Worm (Caenorhabditis elegans) whole organism, L3 larva: ENCODE measurements around the gene K06G5.1.

ENCODE experiments used
- ama-1 ChIP-seq: fragments of 150-350 bp; optimal IDR thresholded peaks from 2 replicates; lab custom pipeline; 2018
- ceh-16 ChIP-seq: sonication (generic microtip); optimal IDR thresholded peaks from 2 replicates; lab custom pipeline; 2017; ENCODE audit warnings: missing biosample characterization, missing genetic modification characterization
- ceh-28 ChIP-seq: fragments of 150-350 bp; optimal IDR thresholded peaks from 2 replicates; lab custom pipeline; 2014; ENCODE audit warnings: missing biosample characterization, missing genetic modification reagents, missing genetic modification characterization
- daf-12 ChIP-seq: fragments of 150-350 bp; optimal IDR thresholded peaks from 2 replicates; lab custom pipeline; 2014; ENCODE audit warnings: missing biosample characterization, missing genetic modification reagents, missing genetic modification characterization
- egl-27 ChIP-seq: sonication (generic microtip); optimal IDR thresholded peaks from 4 replicates; lab custom pipeline; 2017; ENCODE audit warnings: missing biosample characterization, missing genetic modification reagents, missing genetic modification characterization
- elt-2 ChIP-seq: sonication (generic microtip); optimal IDR thresholded peaks from 2 replicates; lab custom pipeline; 2016; ENCODE audit warnings: missing genetic modification reagents, mild to moderate bottlenecking, missing genetic modification characterization, missing compliant biosample characterization
- eor-1 ChIP-seq, 2 experiments: fragments of 150-350 bp; optimal IDR thresholded peaks; 2 replicates each; lab custom pipeline; 2014 to 2018; ENCODE audit warnings: missing biosample characterization in 2 of 2, missing genetic modification characterization in 2 of 2
- fkh-10 ChIP-seq: sonication (generic microtip); optimal IDR thresholded peaks from 2 replicates; lab custom pipeline; 2017; ENCODE audit warnings: missing biosample characterization, missing genetic modification reagents, missing genetic modification characterization
- fkh-2 ChIP-seq: fragments of 150-350 bp; optimal IDR thresholded peaks from 2 replicates; lab custom pipeline; 2014; ENCODE audit warnings: missing biosample characterization, missing genetic modification reagents, missing genetic modification characterization
- hmg-11 ChIP-seq: sonication (generic microtip); optimal IDR thresholded peaks from 2 replicates; lab custom pipeline; 2016; ENCODE audit warnings: missing genetic modification characterization, missing compliant biosample characterization
- lin-15B ChIP-seq: fragments of 150-350 bp; optimal IDR thresholded peaks from 2 replicates; lab custom pipeline; 2014; ENCODE audit warnings: missing biosample characterization, missing genetic modification characterization
- lsy-12 ChIP-seq: sonication (generic microtip); optimal IDR thresholded peaks from 2 replicates; lab custom pipeline; 2016; ENCODE audit warnings: mild to moderate bottlenecking, missing genetic modification characterization, missing compliant biosample characterization
- mdl-1 ChIP-seq: fragments of 150-350 bp; optimal IDR thresholded peaks from 2 replicates; lab custom pipeline; 2014; ENCODE audit warnings: missing biosample characterization, missing genetic modification characterization
- mml-1 ChIP-seq: fragments of 150-350 bp; sonication (generic microtip); optimal IDR thresholded peaks from 3 replicates; lab custom pipeline; 2014; ENCODE audit warnings: missing biosample characterization, missing genetic modification characterization
- nfya-1 ChIP-seq: sonication (generic microtip); optimal IDR thresholded peaks from 2 replicates; lab custom pipeline; 2017; ENCODE audit warnings: missing genetic modification characterization, mild to moderate bottlenecking, missing compliant biosample characterization, antibody characterized with exemption, moderate library complexity; ENCODE audit not compliant: insufficient read depth
- nhr-11 ChIP-seq: fragments of 150-350 bp; optimal IDR thresholded peaks from 2 replicates; lab custom pipeline; 2014; ENCODE audit warnings: missing biosample characterization, missing genetic modification characterization
- nhr-12 ChIP-seq: fragments of 150-350 bp; optimal IDR thresholded peaks from 2 replicates; lab custom pipeline; 2014; ENCODE audit warnings: missing biosample characterization, missing genetic modification characterization
- nhr-23 ChIP-seq: fragments of 150-350 bp; optimal IDR thresholded peaks from 2 replicates; lab custom pipeline; 2014; ENCODE audit warnings: missing biosample characterization, missing genetic modification reagents, missing genetic modification characterization
- nhr-28 ChIP-seq: fragments of 150-350 bp; optimal IDR thresholded peaks from 2 replicates; lab custom pipeline; 2014; ENCODE audit warnings: missing biosample characterization, missing genetic modification characterization
- nhr-43 ChIP-seq: sonication (generic microtip); optimal IDR thresholded peaks from 2 replicates; lab custom pipeline; 2016; ENCODE audit warnings: mild to moderate bottlenecking, missing genetic modification characterization, missing compliant biosample characterization; ENCODE audit not compliant: poor library complexity, severe bottlenecking
- nhr-67 ChIP-seq: fragments of 150-350 bp; optimal IDR thresholded peaks from 2 replicates; lab custom pipeline; 2014; ENCODE audit warnings: missing biosample characterization, missing genetic modification characterization
- nhr-76 ChIP-seq: fragments of 150-350 bp; sonication (generic microtip); optimal IDR thresholded peaks from 5 replicates; lab custom pipeline; 2014; ENCODE audit warnings: missing biosample characterization, missing genetic modification characterization
- nhr-77 ChIP-seq: fragments of 150-350 bp; optimal IDR thresholded peaks from 2 replicates; lab custom pipeline; 2014; ENCODE audit warnings: missing biosample characterization, missing genetic modification characterization
- pha-4 ChIP-seq: fragments of 150-350 bp; optimal IDR thresholded peaks from 2 replicates; lab custom pipeline; 2014; ENCODE audit warnings: missing biosample characterization, missing genetic modification reagents, missing genetic modification characterization
- pqm-1 ChIP-seq: fragments of 150-350 bp; optimal IDR thresholded peaks from 2 replicates; lab custom pipeline; 2017; ENCODE audit warnings: missing biosample characterization, missing genetic modification characterization, inconsistent platforms
- sea-2 ChIP-seq: fragments of 150-350 bp; sonication (generic microtip); optimal IDR thresholded peaks from 4 replicates; lab custom pipeline; 2014; ENCODE audit warnings: missing biosample characterization, missing genetic modification reagents, missing genetic modification characterization
- skn-1 ChIP-seq: fragments of 150-350 bp; optimal IDR thresholded peaks from 2 replicates; lab custom pipeline; 2014; ENCODE audit warnings: missing biosample characterization, missing genetic modification characterization
- snpc-4 ChIP-seq: fragments of 150-350 bp; optimal IDR thresholded peaks from 2 replicates; lab custom pipeline; 2014; ENCODE audit warnings: missing biosample characterization, missing genetic modification characterization
- unc-39 ChIP-seq: sonication (generic microtip); optimal IDR thresholded peaks from 4 replicates; lab custom pipeline; 2017; ENCODE audit warnings: missing biosample characterization, missing genetic modification characterization
- unc-62 ChIP-seq: fragments of 150-350 bp; sonication (generic microtip); optimal IDR thresholded peaks from 4 replicates; lab custom pipeline; 2014; ENCODE audit warnings: missing biosample characterization, missing genetic modification reagents, missing genetic modification characterization
- zag-1 ChIP-seq: fragments of 150-350 bp; optimal IDR thresholded peaks from 2 replicates; lab custom pipeline; 2014; ENCODE audit warnings: missing biosample characterization, missing genetic modification characterization
- ztf-11 ChIP-seq: fragments of 150-350 bp; optimal IDR thresholded peaks from 2 replicates; lab custom pipeline; 2014; ENCODE audit warnings: missing biosample characterization, missing genetic modification characterization
- ztf-4 ChIP-seq: fragments of 150-350 bp; optimal IDR thresholded peaks from 2 replicates; lab custom pipeline; 2014; ENCODE audit warnings: missing biosample characterization, missing genetic modification characterization

The K06G5.1 gene

DNA sequence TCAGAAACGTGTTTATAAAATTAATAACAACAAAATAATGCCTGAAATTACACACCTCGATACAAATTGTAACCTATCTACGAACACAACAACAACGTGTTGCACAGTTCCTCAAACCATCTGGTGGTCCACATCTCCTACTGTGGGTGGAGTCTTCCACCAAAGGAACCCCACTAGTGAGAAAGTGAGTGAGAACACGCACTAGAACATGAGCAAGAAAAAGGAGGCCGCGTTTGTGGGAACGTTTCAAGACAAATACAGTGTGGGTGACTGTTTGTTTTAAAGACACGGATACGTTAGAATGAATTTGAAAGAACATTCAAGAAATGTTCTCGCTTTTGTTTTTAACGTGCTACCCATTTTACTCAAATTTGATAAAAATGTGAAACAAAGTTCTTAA is 28.3 kb upstream of the K06G5.1 start, which contains the start of gene ceh-36:
ceh-36 (minus strand) TSS at position 101 of the 400 bp plus-strand sequence.
- TF ChIP-seq unc-39 (tag; lab: Kevin White, UChicago): no peak
- TF ChIP-seq nhr-67: no peak
- no peak for TF ChIP-seq fkh-2 (tag; lab: Kevin White, UChicago)
- TF ChIP-seq pqm-1 (tag; lab: Kevin White, UChicago): no peak
- no peak for TF ChIP-seq ceh-16
- no peak for TF ChIP-seq lin-15B (tag; lab: Kevin White, UChicago)
- TF ChIP-seq pha-4 (tag; lab: Kevin White, UChicago): no peak
- TF ChIP-seq nhr-43 (tag; lab: Kevin White, UChicago): no peak
- TF ChIP-seq mdl-1 (tag; lab: Kevin White, UChicago): no peak
- no peak for TF ChIP-seq nhr-23 (tag; lab: Kevin White, UChicago)
- no peak for TF ChIP-seq lsy-12 (tag; lab: Kevin White, UChicago)
- no peak for TF ChIP-seq ama-1 (lab: Kevin White, UChicago)
- no peak for TF ChIP-seq nhr-11 (tag; lab: Kevin White, UChicago)

DNA sequence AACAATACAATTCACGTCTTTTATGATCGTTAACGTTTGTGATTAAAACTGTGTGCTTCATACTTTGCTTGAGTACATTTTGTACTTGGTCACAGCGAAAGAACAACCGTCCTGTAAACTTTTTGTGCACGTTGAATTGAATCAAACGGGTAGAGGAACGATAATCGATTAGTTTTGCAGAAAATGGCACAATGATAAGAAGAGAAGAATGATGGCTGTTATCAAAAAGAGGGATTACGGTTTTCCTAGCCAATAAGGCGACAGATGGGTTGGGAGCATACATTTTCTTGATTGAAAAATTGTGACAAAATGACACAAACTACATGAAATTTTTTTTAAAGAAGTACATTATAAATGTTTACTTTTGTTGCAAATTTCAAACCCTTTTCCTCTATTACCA is 20.5 kb upstream of the K06G5.1 start:
- TF ChIP-seq egl-27 (no peak), elt-2 (peak; percentile 84), ceh-28 (tag; lab: Kevin White, UChicago) (peak; percentile 58), ama-1 (lab: Kevin White, UChicago) (no peak), nfya-1 (peak; percentile 64), pqm-1 (tag; lab: Kevin White, UChicago) (peak; percentile 69)
- TF ChIP-seq, all 47 proteins: peak for 4

DNA sequence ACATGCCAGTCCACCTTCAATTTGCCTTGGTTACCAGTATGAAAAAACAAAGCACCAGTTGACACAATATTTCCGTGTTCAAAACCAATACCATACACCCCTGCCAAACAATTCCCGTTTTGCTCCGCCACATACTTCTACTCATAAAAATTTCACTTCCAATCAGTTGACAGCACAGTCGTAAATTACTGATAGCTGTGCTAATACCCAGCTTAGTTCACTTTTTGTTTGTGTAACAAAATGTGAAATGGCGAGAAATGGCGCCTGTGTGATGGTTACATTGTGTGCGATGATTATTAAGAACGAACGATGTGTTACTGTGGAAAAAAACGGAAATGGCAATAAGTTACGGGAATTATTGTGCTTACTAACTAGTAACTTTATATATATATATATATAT is 8.5 kb upstream of the K06G5.1 start:
- TF ChIP-seq elt-2 (peak; percentile 72), ceh-28 (tag; lab: Kevin White, UChicago) (no peak), snpc-4 (tag; lab: Kevin White, UChicago) (no peak), pqm-1 (tag; lab: Kevin White, UChicago) (peak; percentile 40), pha-4 (tag; lab: Kevin White, UChicago) (peak; percentile 29)

DNA sequence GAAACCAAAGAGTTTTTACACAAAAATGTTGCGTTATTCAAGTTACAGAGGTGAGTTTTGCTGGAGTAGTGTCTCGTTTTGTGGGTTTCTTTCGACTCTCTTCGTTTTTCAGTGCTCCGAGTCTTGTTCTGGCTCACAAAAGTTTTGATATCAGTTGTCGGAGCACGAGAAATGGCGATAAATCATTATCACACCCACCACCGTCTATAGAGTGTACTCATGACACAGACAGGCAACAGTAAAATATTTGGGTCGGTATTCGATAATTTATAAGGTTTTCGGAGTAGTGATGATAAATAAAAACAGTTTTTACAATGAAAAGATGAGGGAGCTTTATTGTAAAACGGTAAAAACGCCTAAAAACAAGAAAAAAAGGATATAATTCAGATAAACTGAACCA is 6.8 kb upstream of the K06G5.1 start, which contains the start of gene ceh-37:
ceh-37 (minus strand) TSS at position 59 of the 400 bp plus-strand sequence.
- TF ChIP-seq sea-2: no peak
- TF ChIP-seq pha-4 (tag; lab: Kevin White, UChicago): no peak
- no peak for TF ChIP-seq hmg-11
- no peak for TF ChIP-seq nhr-77 (tag; lab: Kevin White, UChicago)
- no peak for TF ChIP-seq unc-62 (GFP tag; lab: Kevin White, UChicago)
- no peak for TF ChIP-seq zag-1 (tag; lab: Kevin White, UChicago)
- TF ChIP-seq fkh-10 (GFP tag; lab: Kevin White, UChicago): no peak
- TF ChIP-seq nhr-12 (tag; lab: Kevin White, UChicago): no peak
- no peak for TF ChIP-seq daf-12 (tag; lab: Kevin White, UChicago)
- TF ChIP-seq ceh-16: no peak
- peak; percentile 63 for TF ChIP-seq pqm-1 (tag; lab: Kevin White, UChicago)
- no peak for TF ChIP-seq nhr-76
- TF ChIP-seq mml-1: no peak
- peak; percentile 79 for TF ChIP-seq elt-2
- TF ChIP-seq eor-1 (tag; optimal IDR thresholded peaks at IDR 0.05; lab: Kevin White, UChicago): no peak

DNA sequence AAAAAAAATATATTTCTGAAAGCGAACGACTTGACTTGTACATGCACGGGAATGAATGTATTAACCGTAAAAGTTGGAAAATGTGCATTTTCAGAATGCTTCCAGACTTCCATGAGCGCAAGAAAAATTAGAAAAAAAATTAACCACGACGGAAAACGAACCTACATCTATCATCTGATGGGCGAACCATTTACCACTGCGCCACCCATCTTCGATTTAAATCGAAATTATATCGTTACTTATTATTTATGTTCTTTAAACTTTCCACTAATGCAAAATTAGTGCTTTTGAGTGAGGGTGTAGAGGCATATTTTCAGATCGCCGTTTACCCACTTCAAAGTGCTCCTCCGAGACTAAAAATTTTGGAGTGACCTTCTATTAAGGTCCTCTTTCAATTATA is 3.6 kb upstream of the K06G5.1 start:
- peak; percentile 18 for TF ChIP-seq elt-2
- TF ChIP-seq, all 47 proteins: peak for 1; not testable (repeated sequence) for 46

DNA sequence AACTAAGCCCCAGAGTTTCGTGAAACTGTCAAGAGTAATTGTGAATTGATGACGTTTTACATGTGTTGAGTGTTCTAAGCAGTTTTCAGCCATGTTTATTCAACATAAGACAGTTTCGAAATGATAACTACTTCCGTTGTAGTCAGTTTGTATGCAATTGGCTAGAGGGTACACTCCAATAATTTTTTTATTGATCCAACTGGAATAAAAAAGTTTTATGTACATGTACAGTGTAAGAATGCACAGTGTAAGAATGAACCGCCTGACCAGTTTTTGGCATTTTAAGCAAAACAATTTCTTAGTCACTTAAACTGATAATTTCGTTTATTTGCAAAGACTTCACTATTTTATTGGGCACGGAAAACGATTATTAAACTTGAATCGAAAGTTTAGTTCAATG is 1.5 kb upstream of the K06G5.1 start:
- peak; percentile 47 for TF ChIP-seq elt-2
- TF ChIP-seq nhr-28 (tag; lab: Kevin White, UChicago): no peak

DNA sequence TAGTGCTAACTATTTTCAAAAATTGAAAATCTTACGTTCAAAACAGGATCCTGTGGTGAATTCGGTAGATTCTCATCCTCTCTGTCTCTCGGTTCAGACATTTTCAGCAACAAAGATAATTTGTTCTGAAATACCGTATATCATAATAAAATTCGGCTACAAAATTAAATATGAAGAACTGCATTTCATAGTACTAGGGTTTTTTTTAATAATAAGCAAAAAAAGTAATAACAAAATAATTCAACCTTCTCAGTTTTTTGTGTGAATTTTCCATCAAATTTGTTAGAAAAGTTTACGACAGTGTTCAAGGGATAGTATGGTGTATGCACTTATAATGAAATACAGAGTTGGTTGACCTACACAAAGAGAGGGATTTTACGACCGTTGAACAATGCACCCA is 8.4 kb downstream of the K06G5.1 start, which contains the start of gene K06G5.3:
K06G5.3 (minus strand) TSS at position 101 of the 400 bp plus-strand sequence.
- TF ChIP-seq ztf-4: no peak
- no peak for TF ChIP-seq ztf-11 (tag; lab: Kevin White, UChicago)
- no peak for TF ChIP-seq nhr-12 (tag; lab: Kevin White, UChicago)
- no peak for TF ChIP-seq fkh-2 (tag; lab: Kevin White, UChicago)
- no peak for TF ChIP-seq ceh-16
- TF ChIP-seq nhr-43 (tag; lab: Kevin White, UChicago): no peak
- TF ChIP-seq daf-12 (tag; lab: Kevin White, UChicago): no peak
- TF ChIP-seq skn-1: no peak
- TF ChIP-seq, all 47 proteins: peak for 0
